Fruit fly (Drosophila melanogaster): ENCODE results near the gene CG33985.

CG33985 gene

DNA sequence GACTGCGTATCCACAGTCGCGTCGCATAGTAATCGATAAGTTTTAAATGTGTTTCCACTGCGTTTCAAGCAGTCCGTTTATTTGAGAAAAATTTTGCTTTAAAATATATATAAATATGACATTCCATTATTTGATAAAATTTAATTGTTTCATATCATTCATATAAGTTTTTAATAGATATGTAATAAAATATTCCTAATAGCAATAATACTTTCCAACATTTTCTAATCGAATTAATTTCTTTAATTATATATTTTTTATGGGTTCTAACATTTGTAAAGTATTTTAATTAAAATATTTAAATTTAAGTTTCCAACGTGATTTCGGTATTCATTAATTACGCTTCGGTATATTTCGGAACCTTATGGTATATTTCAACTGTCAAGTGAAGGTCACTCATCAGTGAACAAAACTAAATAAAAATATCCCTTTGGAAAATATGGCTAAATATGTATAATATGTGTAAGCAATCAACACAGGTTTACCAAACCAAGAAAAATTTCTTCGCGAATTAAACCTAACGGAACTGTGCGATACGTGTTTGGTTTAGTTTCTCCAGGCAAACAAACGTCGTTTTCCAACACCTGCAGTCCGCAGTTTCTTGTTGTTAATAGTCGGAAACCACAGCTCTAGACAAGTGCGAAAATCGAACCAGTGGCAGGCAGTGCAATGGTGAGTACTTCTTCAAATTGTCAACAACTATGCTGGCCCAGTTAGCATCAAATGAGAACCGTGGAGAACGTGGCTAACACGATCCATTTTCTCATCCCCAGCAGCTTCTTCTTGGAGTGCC, 36.6 kb upstream of the CG33985 start, which contains the start of the genes CG7739 and SCCRO (continued):
- peak; percentile 96 for TF ChIP-seq CG4617 (GFP tag; optimal IDR thresholded peaks at IDR 0.05; ENCODE audit: borderline replicate concordance)
- TF ChIP-seq wdn (GFP tag; IDR thresholded peaks at IDR 0.05): peak; percentile 68
- TF ChIP-seq bsh (GFP tag; optimal IDR thresholded peaks at IDR 0.05): peak in 1 of 2 experiments; percentile 67
- no peak for TF ChIP-seq CG13894 (tag; optimal IDR thresholded peaks at IDR 0.05)
- TF ChIP-seq CG1792 (GFP tag; optimal IDR thresholded peaks at IDR 0.05): no peak
- no peak for TF ChIP-seq cad (GFP tag; optimal IDR thresholded peaks at IDR 0.05)
- peak; percentile 5 for TF ChIP-seq CG4820 (GFP tag; optimal IDR thresholded peaks at IDR 0.05)
- TF ChIP-seq CG6689 (GFP tag; IDR thresholded peaks at IDR 0.05): peak; percentile 73
- no peak for TF ChIP-seq pros (GFP tag; optimal IDR thresholded peaks at IDR 0.05)
- TF ChIP-seq CG7556 (GFP tag; optimal IDR thresholded peaks at IDR 0.05): peak; percentile 33
- TF ChIP-seq CG1603 (tag; optimal IDR thresholded peaks at IDR 0.05): peak; percentile 42
- peak; percentile 70 for TF ChIP-seq CG8924 (tag; optimal IDR thresholded peaks at IDR 0.05)
- TF ChIP-seq tap (tag; optimal IDR thresholded peaks at IDR 0.05): peak; percentile 57
- TF ChIP-seq wek (GFP tag; optimal IDR thresholded peaks at IDR 0.05): no peak
- TF ChIP-seq MTF-1 (GFP tag; optimal IDR thresholded peaks at IDR 0.05; ENCODE audit: borderline replicate concordance): no peak
- TF ChIP-seq PHDP (tag; optimal IDR thresholded peaks at IDR 0.05): peak; percentile 64
- TF ChIP-seq CG11247 (GFP tag; IDR thresholded peaks at IDR 0.05): peak; percentile 56; the same call in 1 of the 2 replicates
- peak; percentile 66 for TF ChIP-seq Sin3A (optimal IDR thresholded peaks at IDR 0.05)
- TF ChIP-seq CG15479 (GFP tag; optimal IDR thresholded peaks at IDR 0.05): no peak
- peak; percentile 7 for TF ChIP-seq CG1647 (GFP tag; optimal IDR thresholded peaks at IDR 0.05)
- no peak for TF ChIP-seq pum (GFP tag; optimal IDR thresholded peaks at IDR 0.05)
- TF ChIP-seq amos (GFP tag; IDR thresholded peaks at IDR 0.05; ENCODE audit: partially characterized antibody): peak; percentile 71; the same call in 1 of the 2 replicates
- peak; percentile 89 for TF ChIP-seq Elba2 (GFP tag; optimal IDR thresholded peaks at IDR 0.05)
- no peak for TF ChIP-seq HLHmδ (GFP tag; optimal IDR thresholded peaks at IDR 0.05)
- TF ChIP-seq mirr (GFP tag; optimal IDR thresholded peaks at IDR 0.05): no peak
- no peak for TF ChIP-seq Dfd (GFP tag; optimal IDR thresholded peaks at IDR 0.05)
- peak; percentile 71 for TF ChIP-seq Xbp1 (GFP tag; optimal IDR thresholded peaks at IDR 0.05)
- TF ChIP-seq ato (GFP tag; IDR thresholded peaks at IDR 0.05; ENCODE audit: partially characterized antibody): no peak
- TF ChIP-seq CG15696 (tag; optimal IDR thresholded peaks at IDR 0.05): peak; percentile 43
- TF ChIP-seq jing (GFP tag; optimal IDR thresholded peaks at IDR 0.05): no peak
- TF ChIP-seq HLH3B (GFP tag; IDR thresholded peaks at IDR 0.05): peak; percentile 77
- no peak for TF ChIP-seq Meics (GFP tag; optimal IDR thresholded peaks at IDR 0.05)
- peak; percentile 71 for TF ChIP-seq CG30403 (GFP tag; optimal IDR thresholded peaks at IDR 0.05)
- no peak for TF ChIP-seq dan (GFP tag; IDR thresholded peaks at IDR 0.05)
- peak; percentile 59; the same call in 1 of the 2 replicates for TF ChIP-seq chm (GFP tag; IDR thresholded peaks at IDR 0.05)
- peak; percentile 72; the same call in 2 of the 3 replicates for TF ChIP-seq Dbx (GFP tag; IDR thresholded peaks at IDR 0.05)
- no peak for TF ChIP-seq CG12744 (GFP tag; optimal IDR thresholded peaks at IDR 0.05)
- TF ChIP-seq pzg (GFP tag; optimal IDR thresholded peaks at IDR 0.05): peak; percentile 36
- TF ChIP-seq CG12155 (GFP tag; optimal IDR thresholded peaks at IDR 0.05): peak; percentile 46
- peak; percentile 42 for TF ChIP-seq Mad (GFP tag; optimal IDR thresholded peaks at IDR 0.05)
- TF ChIP-seq CG18476 (GFP tag; optimal IDR thresholded peaks at IDR 0.05): peak; percentile 1
- peak; percentile 70 for TF ChIP-seq CG18262 (tag; optimal IDR thresholded peaks at IDR 0.05)
- no peak for TF ChIP-seq CG8944 (GFP tag; optimal IDR thresholded peaks at IDR 0.05)
- TF ChIP-seq sr (GFP tag; IDR thresholded peaks at IDR 0.05): no peak
- TF ChIP-seq CG14965 (GFP tag; optimal IDR thresholded peaks at IDR 0.05; ENCODE audit: borderline replicate concordance): no peak
- no peak for TF ChIP-seq Myb (GFP tag; optimal IDR thresholded peaks at IDR 0.05)
- TF ChIP-seq zen (tag; optimal IDR thresholded peaks at IDR 0.05): peak; percentile 54
- TF ChIP-seq CG6765 (GFP tag; optimal IDR thresholded peaks at IDR 0.05): no peak
- TF ChIP-seq lmd (GFP tag; IDR thresholded peaks at IDR 0.05): peak; percentile 61; the same call in 1 of the 2 replicates

Measured in whole organism, embryonic.